Worm (Caenorhabditis elegans): ENCODE data around the gene sel-15.

DNA sequence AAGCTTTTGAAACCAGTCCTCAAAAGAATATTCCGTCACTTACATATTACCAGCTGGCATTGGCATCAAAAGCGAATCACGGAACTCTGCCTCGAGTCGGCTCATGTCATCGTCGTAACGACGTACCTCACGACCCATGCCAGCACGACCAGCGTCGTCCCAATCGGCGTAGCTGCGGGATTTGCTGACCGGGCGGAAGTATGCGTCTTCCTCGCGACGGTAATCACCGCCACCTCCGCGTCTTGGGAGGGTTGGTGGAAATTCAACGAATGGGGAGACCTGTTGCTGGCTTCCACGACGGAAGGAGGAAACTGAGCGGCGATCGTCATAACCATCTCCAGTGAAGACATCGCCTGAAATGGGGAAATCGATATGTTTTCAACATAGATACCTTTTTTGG lies 31.8 kb upstream of the sel-15 start:
- TF ChIP-seq ama-1 (optimal IDR thresholded peaks at IDR 0.05), result no peak
- no peak for TF ChIP-seq sea-1 (GFP tag; conservative IDR thresholded peaks at IDR 0.05)
- TF ChIP-seq hnd-1 (tag; optimal IDR thresholded peaks at IDR 0.05), result no peak
- TF ChIP-seq ets-7 (tag; optimal IDR thresholded peaks at IDR 0.05), result no peak
- TF ChIP-seq ceh-13 (GFP tag; optimal IDR thresholded peaks at IDR 0.05), result no peak
- no peak for TF ChIP-seq tbx-37 (GFP tag; conservative IDR thresholded peaks at IDR 0.05)
- no peak for TF ChIP-seq F13C5.2 (tag; optimal IDR thresholded peaks at IDR 0.05)
- no peak for TF ChIP-seq hmg-4 (GFP tag; optimal IDR thresholded peaks at IDR 0.05)
- no peak for TF ChIP-seq tbx-11 (GFP tag; IDR thresholded peaks at IDR 0.05)
- TF ChIP-seq flt-1 (GFP tag; IDR thresholded peaks at IDR 0.05), result no peak
- no peak for TF ChIP-seq scrt-1 (GFP tag; IDR thresholded peaks at IDR 0.05)
- no peak for TF ChIP-seq tra-4 (tag; optimal IDR thresholded peaks at IDR 0.05)
- no peak for TF ChIP-seq hmbx-1 (tag; optimal IDR thresholded peaks at IDR 0.05)

Data from whole organism, early embryonic.